Worm (Caenorhabditis elegans) whole organism, early embryonic: Measurements from ENCODE around the gene hrg-4.

Experiments used
- B0310.2 ChIP-seq: sonication (generic microtip); optimal IDR thresholded peaks from 2 replicates; lab custom pipeline; 2016; ENCODE audit warnings: mild to moderate bottlenecking, missing genetic modification characterization, missing compliant biosample characterization
- F13C5.2 ChIP-seq: sonication (generic microtip); optimal IDR thresholded peaks from 2 replicates; lab custom pipeline; 2017; ENCODE audit warnings: mild to moderate bottlenecking, missing genetic modification characterization, inconsistent platforms, missing compliant biosample characterization
- aly-1 ChIP-seq: sonication (generic microtip); optimal IDR thresholded peaks from 2 replicates; lab custom pipeline; 2016; ENCODE audit warnings: missing genetic modification characterization, missing compliant biosample characterization
- ama-1 ChIP-seq: fragments of 150-350 bp; optimal IDR thresholded peaks from 2 replicates; lab custom pipeline; 2014
- ceh-13 ChIP-seq: fragments of 200-800 bp; sonication (Bioruptor generic); optimal IDR thresholded peaks from 2 replicates; lab custom pipeline; 2018; ENCODE audit warnings: mild to moderate bottlenecking, missing genetic modification characterization, missing compliant biosample characterization
- ceh-36 ChIP-seq: sonication (generic microtip); optimal IDR thresholded peaks from 2 replicates; lab custom pipeline; 2016; ENCODE audit warnings: missing genetic modification characterization, inconsistent platforms, missing compliant biosample characterization
- ets-7 ChIP-seq: sonication (generic microtip); optimal IDR thresholded peaks from 2 replicates; lab custom pipeline; 2016; ENCODE audit warnings: missing genotype, missing genetic modification characterization, missing compliant biosample characterization
- flt-1 ChIP-seq: fragments of 200-800 bp; sonication (Bioruptor generic); IDR thresholded peaks from 2 replicates; pipeline ENCODE4 v1.3.6; 2022; ENCODE audit warnings: missing genetic modification characterization, missing compliant biosample characterization
- hmbx-1 ChIP-seq: sonication (generic microtip); optimal IDR thresholded peaks from 2 replicates; lab custom pipeline; 2016; ENCODE audit warnings: mild to moderate bottlenecking, missing genetic modification characterization, missing compliant biosample characterization
- hmg-4 ChIP-seq: fragments of 200-800 bp; sonication (Bioruptor generic); optimal IDR thresholded peaks from 2 replicates; lab custom pipeline; 2018; ENCODE audit warnings: mild to moderate bottlenecking, missing genetic modification characterization, missing compliant biosample characterization
- hnd-1 ChIP-seq: sonication (generic microtip); optimal IDR thresholded peaks from 2 replicates; lab custom pipeline; 2016; ENCODE audit warnings: missing genetic modification characterization, missing compliant biosample characterization
- pes-1 ChIP-seq: fragments of 200-800 bp; sonication (Bioruptor generic); IDR thresholded peaks from 2 replicates; pipeline ENCODE4 v1.3.6; 2022; ENCODE audit warnings: missing genetic modification reagents, missing genetic modification characterization, missing compliant biosample characterization
- scrt-1 ChIP-seq: fragments of 200-800 bp; sonication (Bioruptor generic); IDR thresholded peaks from 2 replicates; pipeline ENCODE4 v1.3.6; 2022; ENCODE audit warnings: missing genetic modification characterization, missing compliant biosample characterization
- sea-1 ChIP-seq: fragments of 200-800 bp; sonication (Bioruptor generic); conservative IDR thresholded peaks from 2 replicates; pipeline ENCODE4 v1.3.6; 2022; ENCODE audit warnings: missing genetic modification characterization, missing compliant biosample characterization
- tbx-11 ChIP-seq: fragments of 200-800 bp; sonication (Bioruptor generic); IDR thresholded peaks from 2 replicates; pipeline ENCODE4 v1.3.6; 2022; ENCODE audit warnings: missing genetic modification characterization, missing compliant biosample characterization
- tbx-37 ChIP-seq: fragments of 200-800 bp; sonication (Bioruptor generic); conservative IDR thresholded peaks from 2 replicates; pipeline ENCODE4 v1.3.6; 2022; ENCODE audit warnings: missing genetic modification reagents, missing genetic modification characterization, missing compliant biosample characterization
- tra-4 ChIP-seq: sonication (generic microtip); optimal IDR thresholded peaks from 2 replicates; lab custom pipeline; 2017; ENCODE audit warnings: missing genetic modification characterization, missing compliant biosample characterization

Gene hrg-4

ce11 chrIV:11037118-11037719, 6.4 kb upstream of the hrg-4 start:
- TF ChIP-seq flt-1 (no peak), scrt-1 (GFP tag; lab: Robert Waterston, UW) (no peak), hmbx-1 (no peak), sea-1 (no peak), pes-1 (GFP tag; lab: Robert Waterston, UW) (no peak), ets-7 (no peak), ceh-13 (GFP tag; lab: Kevin White, UChicago) (no peak)

ce11 chrIV:11036222-11036621, 5.4 kb upstream of the hrg-4 start, which contains the start of gene fkb-1:
TSS of gene fkb-1 (plus strand) at chrIV:11036582.
- TF ChIP-seq F13C5.2 (tag; lab: Kevin White, UChicago): peak; percentile 8
- TF ChIP-seq ceh-13 (GFP tag; lab: Kevin White, UChicago): no peak

ce11 chrIV:11032288-11032687, 1.5 kb upstream of the hrg-4 start, which contains the start of gene hrg-6:
TSS of gene hrg-6 (plus strand) at chrIV:11032588.
- TF ChIP-seq aly-1 (tag; lab: Kevin White, UChicago): no peak
- TF ChIP-seq scrt-1 (GFP tag; lab: Robert Waterston, UW): no peak
- TF ChIP-seq ets-7: no peak
- no peak for TF ChIP-seq tbx-11 (GFP tag; lab: Robert Waterston, UW)
- TF ChIP-seq F13C5.2 (tag; lab: Kevin White, UChicago): no peak
- no peak for TF ChIP-seq B0310.2
- TF ChIP-seq hnd-1: no peak

ce11 chrIV:11031640-11032039, 847 bp upstream of the hrg-4 start:
- TF ChIP-seq hmg-4 (GFP tag; lab: Kevin White, UChicago) (no peak), tbx-37 (GFP tag; lab: Robert Waterston, UW) (no peak), hmbx-1 (no peak), ceh-36 (tag; lab: Kevin White, UChicago) (no peak), flt-1 (no peak)

- TF ChIP-seq tra-4 (tag; lab: Kevin White, UChicago) (no peak), sea-1 (no peak), B0310.2 (no peak)
Measured at ce11 chrIV:11030117-11030516, 676 bp downstream of the hrg-4 start.

- no peak for TF ChIP-seq tbx-37 (GFP tag; lab: Robert Waterston, UW)
- no peak for TF ChIP-seq hmbx-1
- TF ChIP-seq aly-1 (tag; lab: Kevin White, UChicago): no peak
- TF ChIP-seq hnd-1: no peak
- TF ChIP-seq tbx-11 (GFP tag; lab: Robert Waterston, UW): no peak
- TF ChIP-seq sea-1: no peak
- no peak for TF ChIP-seq ets-7
- no peak for TF ChIP-seq flt-1
- TF ChIP-seq F13C5.2 (tag; lab: Kevin White, UChicago): no peak
- no peak for TF ChIP-seq hmg-4 (GFP tag; lab: Kevin White, UChicago)
- TF ChIP-seq tra-4 (tag; lab: Kevin White, UChicago): no peak
- TF ChIP-seq ama-1: no peak
- no peak for TF ChIP-seq pes-1 (GFP tag; lab: Robert Waterston, UW)
Measured at ce11 chrIV:11029412-11029811, 1.4 kb downstream of the hrg-4 start, which contains the start of gene hrg-5. TSS of gene hrg-5 (minus strand) at chrIV:11029428.

ce11 chrIV:11027560-11027959, 3.2 kb downstream of the hrg-4 start:
- peak; percentile 20; the same call in 1 of the 2 replicates for TF ChIP-seq flt-1
- TF ChIP-seq scrt-1 (GFP tag; lab: Robert Waterston, UW): no peak
- TF ChIP-seq tbx-11 (GFP tag; lab: Robert Waterston, UW): no peak
- peak; percentile 13 for TF ChIP-seq ets-7
- no peak for TF ChIP-seq hmbx-1
- TF ChIP-seq tbx-37 (GFP tag; lab: Robert Waterston, UW): no peak
- peak; percentile 88 for TF ChIP-seq ama-1
- no peak for TF ChIP-seq B0310.2
- TF ChIP-seq pes-1 (GFP tag; lab: Robert Waterston, UW): 0 out of 2 replicates have a peak, but pooled peaks have one; percentile 42
- TF ChIP-seq ceh-36 (tag; lab: Kevin White, UChicago): peak; percentile 25
- TF ChIP-seq tra-4 (tag; lab: Kevin White, UChicago): peak; percentile 7
- TF ChIP-seq sea-1: no peak
- peak; percentile 48 for TF ChIP-seq hmg-4 (GFP tag; lab: Kevin White, UChicago)

- no peak for TF ChIP-seq tbx-11 (GFP tag; lab: Robert Waterston, UW)
- TF ChIP-seq tbx-37 (GFP tag; lab: Robert Waterston, UW): 0 out of 2 replicates have a peak, but pooled peaks have one; percentile 10
Measured at ce11 chrIV:11026648-11027047, 4.1 kb downstream of the hrg-4 start.

ce11 chrIV:11025941-11026340, 4.9 kb downstream of the hrg-4 start:
- peak; percentile 99 for TF ChIP-seq tbx-37 (GFP tag; lab: Robert Waterston, UW)
- peak; percentile 100 for TF ChIP-seq flt-1
- peak; percentile 99 for TF ChIP-seq sea-1
- peak; percentile 96 for TF ChIP-seq hnd-1
- TF ChIP-seq B0310.2: peak; percentile 99
- TF ChIP-seq ets-7: peak; percentile 96
- peak; percentile 93 for TF ChIP-seq hmbx-1
- peak; percentile 100 for TF ChIP-seq hmg-4 (GFP tag; lab: Kevin White, UChicago)
- TF ChIP-seq tbx-11 (GFP tag; lab: Robert Waterston, UW): peak; percentile 99
- TF ChIP-seq scrt-1 (GFP tag; lab: Robert Waterston, UW): peak; percentile 99
- peak; percentile 99 for TF ChIP-seq tra-4 (tag; lab: Kevin White, UChicago)
- peak; percentile 92 for TF ChIP-seq ama-1
- peak; percentile 100 for TF ChIP-seq aly-1 (tag; lab: Kevin White, UChicago)
- peak; percentile 98 for TF ChIP-seq ceh-36 (tag; lab: Kevin White, UChicago)
- TF ChIP-seq ceh-13 (GFP tag; lab: Kevin White, UChicago): peak; percentile 98
- peak; percentile 99 for TF ChIP-seq F13C5.2 (tag; lab: Kevin White, UChicago)
- TF ChIP-seq pes-1 (GFP tag; lab: Robert Waterston, UW): peak; percentile 99
